Worm (Caenorhabditis elegans) whole organism, early embryonic: Measurements from ENCODE around the gene T24A6.20.
A peak's percentile ranks its signal among the peaks of the same experiment; 100 is the strongest.

Source experiments
- ama-1 ChIP-seq: fragments of 150-350 bp; optimal IDR thresholded peaks from 2 replicates; lab custom pipeline; 2014
- flt-1 ChIP-seq: fragments of 200-800 bp; sonication (Bioruptor generic); IDR thresholded peaks from 2 replicates; pipeline ENCODE4 v1.3.6; 2022; ENCODE audit warnings: missing genetic modification characterization, missing compliant biosample characterization
- hmbx-1 ChIP-seq: sonication (generic microtip); optimal IDR thresholded peaks from 2 replicates; lab custom pipeline; 2016; ENCODE audit warnings: mild to moderate bottlenecking, missing genetic modification characterization, missing compliant biosample characterization
- hmg-4 ChIP-seq: fragments of 200-800 bp; sonication (Bioruptor generic); optimal IDR thresholded peaks from 2 replicates; lab custom pipeline; 2018; ENCODE audit warnings: mild to moderate bottlenecking, missing genetic modification characterization, missing compliant biosample characterization
- pes-1 ChIP-seq: fragments of 200-800 bp; sonication (Bioruptor generic); IDR thresholded peaks from 2 replicates; pipeline ENCODE4 v1.3.6; 2022; ENCODE audit warnings: missing genetic modification reagents, missing genetic modification characterization, missing compliant biosample characterization
- tbx-37 ChIP-seq: fragments of 200-800 bp; sonication (Bioruptor generic); conservative IDR thresholded peaks from 2 replicates; pipeline ENCODE4 v1.3.6; 2022; ENCODE audit warnings: missing genetic modification reagents, missing genetic modification characterization, missing compliant biosample characterization
- tra-4 ChIP-seq: sonication (generic microtip); optimal IDR thresholded peaks from 2 replicates; lab custom pipeline; 2017; ENCODE audit warnings: missing genetic modification characterization, missing compliant biosample characterization

- TF ChIP-seq flt-1 (GFP tag; lab: Robert Waterston, UW) (no peak), tra-4 (no peak), pes-1 (GFP tag; lab: Robert Waterston, UW) (no peak), hmg-4 (GFP tag; lab: Kevin White, UChicago) (peak; percentile 6), hmbx-1 (tag; lab: Kevin White, UChicago) (no peak), tbx-37 (GFP tag; lab: Robert Waterston, UW) (no peak), ama-1 (lab: Kevin White, UChicago) (no peak)
Measured at ce11 chrV:3586014-3586689, 33.2 kb downstream of the T24A6.20 start, which contains the start of the genes rpl-11.1 and T22F3.2.
